Fruit fly (Drosophila melanogaster): ENCODE data around the gene CG10341.

- peak; percentile 42 for TF ChIP-seq CG8632 (GFP tag; optimal IDR thresholded peaks at IDR 0.05)
- TF ChIP-seq svp (GFP tag), result peak; percentile 22
- peak; percentile 41 for TF ChIP-seq achi (GFP tag; optimal IDR thresholded peaks at IDR 0.05)
These were observed 4.4 kb upstream of the CG10341 start for dm6 chr2L:18693877-18694723.

All from whole organism, prepupa.